Fruit fly (Drosophila melanogaster) whole organism, larva: ENCODE data around the gene Drsl3.

Source experiments
- noc ChIP-seq: fragments of 200-800 bp; sonication (Bioruptor generic); optimal IDR thresholded peaks from 3 replicates; lab custom pipeline; 2019; ENCODE audit warnings: missing biosample characterization, mild to moderate bottlenecking, missing genetic modification characterization, moderate library complexity

Drsl3 gene

DNA sequence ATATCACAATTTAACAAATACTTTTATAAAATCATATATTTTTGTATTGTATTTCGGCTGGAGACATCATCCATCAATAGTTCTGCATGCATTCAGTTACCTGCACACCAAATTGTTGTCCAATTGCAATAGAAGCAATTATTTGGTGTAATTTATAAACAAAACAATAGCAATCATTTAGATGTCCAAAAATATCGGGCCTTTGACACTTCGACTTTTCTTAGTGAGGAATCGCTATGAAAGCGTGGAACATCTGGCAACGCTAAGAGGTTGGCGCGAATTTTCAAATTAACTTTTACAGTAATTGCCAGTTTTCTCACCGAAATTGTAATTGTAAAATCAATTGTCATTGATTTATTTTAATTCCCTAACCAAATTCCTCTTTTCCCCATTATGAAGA is 20.0 kb downstream of the Drsl3 start, which contains the start of gene CG14969:
TSS of gene CG14969 (minus strand) at position 195 of the 400 bp plus-strand sequence.
- no peak for TF ChIP-seq noc (tag; lab: Kevin White, UChicago)

DNA sequence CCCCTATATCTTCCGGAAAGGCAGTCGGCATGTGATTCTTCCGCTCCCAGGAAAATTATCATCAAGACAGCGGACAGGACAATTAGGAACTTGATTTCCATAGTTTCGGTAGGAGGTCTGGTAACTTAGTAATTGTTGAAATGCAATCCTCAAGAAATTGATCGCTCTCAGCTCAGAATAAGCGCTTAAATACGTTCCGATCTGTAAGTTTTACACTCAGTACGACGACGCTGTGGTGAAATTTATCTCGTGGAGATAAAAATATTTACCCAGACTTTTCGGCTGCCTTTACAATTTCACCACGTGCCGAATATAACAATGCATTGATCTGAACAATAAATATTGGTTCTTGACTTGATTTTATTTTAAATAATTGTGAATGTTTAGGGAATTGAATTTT is 20.9 kb downstream of the Drsl3 start, which contains the start of gene Drsl1:
TSS of gene Drsl1 (minus strand) at position 101 of the 400 bp plus-strand sequence.
- no peak for TF ChIP-seq noc (tag; lab: Kevin White, UChicago)

DNA sequence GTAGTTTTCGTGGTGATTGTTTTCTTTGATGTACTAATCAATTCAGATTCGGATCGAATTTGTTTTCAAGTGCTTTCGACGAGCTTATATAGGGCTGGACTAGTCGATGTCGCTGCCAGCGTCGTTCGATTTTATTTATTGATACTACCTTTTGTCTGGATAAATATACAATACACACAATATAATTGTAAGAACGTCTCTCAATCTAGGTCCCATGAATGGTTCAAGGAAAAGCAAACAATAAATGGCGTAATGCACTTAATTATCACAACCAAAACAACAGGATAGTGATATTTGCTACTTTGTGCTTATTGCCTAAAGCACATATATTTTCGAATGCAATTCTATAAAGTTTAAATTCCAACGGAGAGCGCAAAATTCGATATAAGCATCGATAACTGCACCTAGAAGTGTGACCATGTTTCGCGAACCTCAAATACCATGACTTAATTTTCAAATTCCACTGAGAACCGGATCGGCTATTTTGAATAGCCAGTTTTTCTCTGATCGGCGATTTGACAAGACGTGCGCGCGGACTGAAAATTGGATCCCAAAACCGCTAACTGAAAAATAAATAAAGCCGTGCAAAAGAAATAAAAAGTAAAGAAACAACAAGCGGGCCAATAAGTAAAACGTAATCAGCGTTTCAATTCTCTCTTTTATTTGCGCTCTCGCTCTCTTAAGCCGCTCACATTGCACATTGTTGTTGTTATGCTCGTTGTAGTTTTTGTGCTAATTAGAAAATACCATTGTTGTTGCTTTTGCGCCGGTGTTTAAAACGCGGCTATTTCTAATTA is 21.8 kb downstream of the Drsl3 start, which contains the start of the genes Drsl6 and kst:
TSS of gene Drsl6 (minus strand) at position 51 of the 797 bp plus-strand sequence.
TSS of gene kst (plus strand) at position 493 of the 797 bp plus-strand sequence.
- peak; percentile 22 for TF ChIP-seq noc (tag; lab: Kevin White, UChicago)

DNA sequence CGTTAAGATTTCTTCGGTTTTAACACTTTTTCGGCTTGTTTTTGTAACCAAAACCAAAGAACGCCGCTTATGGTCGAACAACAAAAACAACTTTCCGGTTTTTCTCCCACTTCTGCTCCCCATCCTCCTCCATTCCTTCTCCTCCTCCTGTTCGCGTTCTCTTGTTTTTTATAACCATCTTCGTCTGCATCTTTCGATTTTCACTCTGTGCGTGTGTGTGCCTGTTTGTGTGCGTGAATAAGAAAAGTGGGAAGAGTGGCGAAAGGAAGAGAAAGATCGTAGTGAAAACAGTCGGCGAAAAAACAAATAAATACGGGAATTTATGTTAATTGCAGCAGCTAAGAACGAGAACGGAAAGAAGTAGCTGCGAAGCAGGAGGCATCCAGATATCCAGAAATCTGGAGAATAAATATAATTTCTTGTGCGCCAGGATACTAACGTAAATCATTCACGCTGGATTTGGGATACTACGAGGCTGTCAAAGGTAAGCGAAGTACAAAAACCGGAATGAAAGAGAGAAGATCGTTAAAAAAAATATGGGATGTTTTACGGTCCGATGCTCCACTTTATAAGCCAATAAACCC is 22.6 kb downstream of the Drsl3 start:
- no peak for TF ChIP-seq noc (tag; lab: Kevin White, UChicago)

DNA sequence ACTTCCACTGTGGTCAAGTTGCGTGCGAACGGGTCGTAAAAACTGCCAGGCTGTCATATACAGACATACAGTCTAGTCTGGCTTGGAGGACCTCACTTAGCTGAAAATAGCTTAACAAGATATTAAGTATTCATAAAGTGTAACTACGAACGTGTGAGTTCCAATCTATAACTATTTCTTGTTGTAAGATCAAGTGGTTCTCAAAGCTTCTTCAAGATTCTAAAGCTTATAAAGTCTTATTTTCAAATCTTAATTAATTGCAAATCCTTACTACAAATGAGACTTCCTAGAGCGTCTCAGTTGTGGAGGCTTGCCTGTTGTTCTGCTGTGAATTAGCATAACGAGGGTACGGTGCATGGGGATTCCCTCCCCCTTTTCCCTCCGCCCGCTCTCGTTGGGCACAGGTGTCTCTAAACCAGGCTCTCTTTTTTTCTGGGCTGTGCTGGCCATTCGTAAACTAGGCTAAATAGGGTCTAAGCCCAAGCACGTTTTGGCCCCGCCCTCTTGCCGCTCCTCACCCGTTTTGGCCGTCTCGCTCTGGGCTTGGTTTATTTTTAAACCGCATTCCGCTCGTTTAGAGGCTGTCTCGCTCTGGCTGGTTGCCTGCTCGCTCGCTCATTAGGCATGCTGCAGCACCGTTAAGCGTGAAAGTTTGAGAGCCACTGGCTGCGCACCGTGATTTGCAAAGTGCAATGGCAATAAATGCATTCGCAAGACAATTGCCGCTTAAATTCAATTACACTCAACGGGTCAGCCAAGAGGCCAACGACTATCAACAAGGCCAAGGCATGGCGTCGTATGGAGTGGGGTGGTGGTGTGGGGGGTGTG is 23.4 kb downstream of the Drsl3 start:
- no peak for TF ChIP-seq noc (tag; lab: Kevin White, UChicago)

DNA sequence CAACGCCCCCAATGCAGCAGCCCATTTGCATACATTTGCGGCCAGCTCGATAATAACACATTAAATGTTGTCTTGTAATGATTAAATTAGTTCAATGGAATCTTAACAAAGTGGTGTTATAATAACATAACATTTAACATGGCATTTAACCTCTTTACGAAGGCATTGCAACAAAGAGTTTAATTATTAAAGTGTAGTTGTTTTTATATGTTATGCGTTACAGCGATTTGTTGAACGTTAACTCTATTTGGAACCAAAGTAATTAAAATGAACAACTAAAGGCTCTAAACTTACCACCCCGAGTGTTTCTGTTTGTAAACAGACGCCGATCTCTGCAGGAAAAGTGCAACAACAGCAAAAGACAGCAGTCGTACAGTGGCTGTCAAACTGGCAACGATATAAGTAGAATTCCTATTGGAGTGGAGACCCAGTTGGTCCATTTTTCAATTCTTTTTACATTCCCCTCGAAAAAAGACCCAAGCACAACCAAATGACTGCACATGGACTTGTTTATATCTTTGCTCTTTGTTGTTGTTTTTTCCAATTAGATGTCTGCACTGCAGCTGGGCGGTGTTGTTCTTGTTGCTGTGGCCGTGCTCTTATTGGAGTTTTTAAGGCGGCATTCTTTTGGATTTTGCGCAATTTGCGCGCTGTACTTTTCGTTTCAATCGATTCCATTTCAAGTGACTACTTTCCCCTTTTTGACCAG is 24.2 kb downstream of the Drsl3 start:
- no peak for TF ChIP-seq noc (tag; lab: Kevin White, UChicago)

DNA sequence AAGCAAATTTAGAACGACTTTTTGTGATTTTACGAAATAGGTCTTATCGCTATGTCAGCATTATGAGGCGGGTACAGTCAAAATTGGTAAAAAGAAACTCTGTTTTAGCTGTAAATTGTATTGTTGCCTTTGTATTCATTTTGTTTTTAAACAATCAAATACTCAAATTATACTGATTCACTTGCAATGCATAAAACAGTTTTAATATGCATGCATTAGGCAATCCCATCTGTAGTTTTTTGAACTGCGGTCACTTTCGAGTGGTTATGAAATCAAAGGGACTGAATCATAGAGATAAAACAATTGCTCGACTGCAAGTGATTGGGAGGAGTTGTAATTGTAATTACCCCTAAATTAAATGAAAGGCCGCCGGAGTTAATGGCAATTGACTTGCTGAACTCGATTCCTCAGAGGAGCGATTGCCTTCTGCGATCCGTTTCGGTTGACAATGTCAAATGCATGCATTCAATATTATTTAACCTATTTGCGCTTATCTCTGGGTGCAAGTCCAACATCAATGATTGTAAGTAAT is 25.0 kb downstream of the Drsl3 start:
- no peak for TF ChIP-seq noc (tag; lab: Kevin White, UChicago)

DNA sequence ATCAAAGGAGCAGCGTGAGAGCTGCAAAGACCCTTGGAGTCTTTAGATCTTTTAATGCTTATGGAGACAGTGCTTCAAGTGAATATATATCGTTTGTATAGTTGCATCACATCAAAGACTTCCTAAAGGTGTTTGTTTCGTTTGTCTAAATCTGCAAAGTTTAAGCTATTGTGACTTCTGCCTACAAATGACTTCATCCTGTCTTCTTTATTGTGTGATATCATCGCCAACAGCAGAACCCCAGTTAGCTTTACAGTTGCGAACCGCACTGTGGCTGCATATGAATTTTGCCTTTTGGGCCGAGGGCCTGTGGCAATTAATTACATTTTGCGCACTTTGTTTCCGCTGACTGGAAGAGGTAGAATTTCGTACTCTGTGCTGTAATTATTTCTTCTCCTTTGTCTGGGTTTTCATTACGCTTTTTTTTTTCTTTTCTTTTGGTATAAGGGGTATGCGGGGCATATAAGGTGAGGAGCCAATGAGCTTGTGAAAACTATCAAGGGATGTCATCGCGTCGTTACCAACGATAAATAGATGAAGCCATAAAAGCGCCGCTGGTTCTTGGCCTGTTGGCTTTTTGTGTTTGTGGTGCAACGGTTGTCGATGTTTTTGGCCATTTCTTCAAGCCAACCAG is 27.6 kb downstream of the Drsl3 start:
- no peak for TF ChIP-seq noc (tag; lab: Kevin White, UChicago)

DNA sequence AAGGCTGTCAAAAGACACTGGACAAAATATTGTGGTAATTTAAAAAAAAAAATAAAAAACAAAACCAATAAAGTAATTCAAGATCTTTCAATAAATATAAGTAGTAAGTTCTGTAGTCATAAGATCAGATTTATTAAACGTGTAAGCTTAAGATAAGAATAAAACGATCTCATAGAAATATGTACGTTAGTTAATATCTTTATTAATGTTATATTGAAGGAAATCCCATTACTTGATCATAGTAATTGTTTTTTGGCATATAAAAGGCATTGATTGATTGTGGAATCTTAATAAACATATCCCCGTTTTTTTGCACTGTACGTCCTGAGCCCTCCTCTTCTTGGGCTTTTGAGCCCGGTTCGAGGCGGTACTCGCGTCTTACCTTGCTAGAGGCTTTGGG is 28.5 kb downstream of the Drsl3 start:
- peak; percentile 29 for TF ChIP-seq noc (tag; lab: Kevin White, UChicago)

DNA sequence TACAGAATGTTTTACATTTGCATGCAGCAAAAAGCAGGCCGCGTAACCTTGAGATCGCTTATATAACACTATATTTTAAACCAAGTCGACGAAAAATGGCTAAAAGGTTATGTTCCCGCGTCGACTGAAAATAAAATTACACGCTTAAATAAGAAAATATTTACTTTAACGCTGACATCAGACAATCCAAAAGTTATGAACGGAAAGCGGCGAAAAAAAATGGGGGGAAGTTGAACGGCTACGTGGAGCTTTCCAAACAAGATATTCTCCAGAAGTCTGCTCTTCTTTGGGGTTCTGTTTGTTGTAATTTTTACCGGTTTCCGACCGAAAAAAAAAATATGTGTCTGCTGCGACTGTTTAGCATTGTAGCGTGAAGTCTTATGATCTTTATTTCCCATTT is 29.7 kb downstream of the Drsl3 start:
- TF ChIP-seq noc (tag; lab: Kevin White, UChicago): no peak

DNA sequence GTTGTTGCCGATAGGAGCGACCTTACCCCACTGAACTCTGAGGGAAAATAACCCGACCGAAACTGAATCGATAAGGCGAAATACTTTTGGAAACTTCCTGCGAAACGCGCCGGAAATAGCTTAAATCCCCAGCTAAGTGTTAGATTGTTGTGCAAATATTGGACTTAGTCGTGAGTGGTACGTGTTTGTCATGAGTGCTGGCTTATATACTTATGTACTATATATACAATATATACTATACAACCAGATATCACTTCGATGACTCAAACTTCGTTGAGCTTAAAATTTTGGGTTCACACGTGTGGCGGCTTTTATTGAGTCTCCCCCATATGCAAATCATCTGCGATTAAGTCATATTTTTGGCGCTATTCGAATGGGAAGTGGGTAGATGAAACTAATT is 31.5 kb downstream of the Drsl3 start:
- TF ChIP-seq noc (tag; lab: Kevin White, UChicago): no peak

DNA sequence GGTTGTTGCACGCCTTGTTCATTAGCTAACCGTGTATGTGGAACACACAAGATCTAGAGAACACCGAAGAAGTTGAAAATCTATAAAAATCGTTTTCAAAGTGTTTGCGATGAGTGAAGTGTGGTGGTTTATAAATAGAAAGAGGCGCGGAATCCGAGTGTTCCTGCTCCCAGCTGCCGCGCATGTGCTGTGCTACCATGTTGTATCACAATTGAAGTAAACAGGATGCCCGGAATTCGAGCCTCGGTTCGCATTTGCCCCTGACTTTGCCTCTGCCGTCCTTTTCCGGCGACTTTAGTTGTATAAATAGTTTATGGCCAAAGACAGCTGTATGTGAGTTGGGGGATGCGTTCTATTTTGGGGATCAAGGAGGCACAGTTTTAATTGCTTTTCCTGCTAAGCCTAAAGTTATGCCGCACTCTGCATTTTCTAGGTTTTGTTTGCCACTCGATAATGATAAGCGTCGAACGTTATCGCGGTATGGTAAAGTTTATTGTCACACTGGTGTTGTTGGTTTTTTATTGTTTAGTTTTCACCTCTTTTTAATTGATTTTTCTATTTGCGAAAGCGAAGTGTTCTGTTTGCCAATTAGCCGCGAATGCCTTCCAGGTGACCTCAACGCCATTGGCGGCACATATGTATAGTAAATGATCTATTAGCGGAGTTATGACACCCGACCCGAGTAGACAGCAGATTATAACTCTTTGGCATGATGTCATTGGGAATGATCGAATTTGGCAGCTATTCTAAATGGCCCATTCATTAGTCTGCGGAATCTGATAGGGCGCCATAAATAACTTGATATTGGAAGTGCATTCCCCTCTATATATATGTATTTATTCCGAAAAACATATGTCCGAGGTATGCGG is 34.4 kb downstream of the Drsl3 start:
- TF ChIP-seq noc (tag; lab: Kevin White, UChicago): peak; percentile 23

DNA sequence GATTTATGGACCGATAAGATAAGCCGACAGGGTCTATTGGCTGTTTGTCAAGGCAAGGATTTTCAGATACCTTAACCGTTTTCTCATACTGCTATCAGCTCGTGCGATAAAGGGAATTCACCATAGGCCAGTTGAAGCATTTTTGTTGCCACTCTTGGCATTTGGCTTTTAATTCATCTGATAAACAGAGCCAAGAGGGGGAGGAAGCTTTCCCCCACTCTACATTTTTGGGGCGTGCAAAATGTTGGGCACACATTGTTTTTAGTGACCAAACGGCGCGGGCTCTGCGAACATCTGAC is 35.0 kb downstream of the Drsl3 start:
- no peak for TF ChIP-seq noc (tag; lab: Kevin White, UChicago)
